Worm (Caenorhabditis elegans) whole organism, late embryonic: ENCODE measurements around the gene gop-1.

Experiments
- ceh-19 ChIP-seq: fragments of 200-800 bp; sonication (Bioruptor generic); optimal IDR thresholded peaks from 2 replicates; lab custom pipeline; 2018; ENCODE audit warnings: mild to moderate bottlenecking, missing genetic modification characterization, missing compliant biosample characterization
- elt-2 ChIP-seq: sonication (generic microtip); optimal IDR thresholded peaks from 2 replicates; lab custom pipeline; 2016; ENCODE audit warnings: missing genetic modification reagents, missing genetic modification characterization, missing compliant biosample characterization
- nhr-11 ChIP-seq: fragments of 150-350 bp; optimal IDR thresholded peaks from 2 replicates; lab custom pipeline; 2014; ENCODE audit warnings: missing biosample characterization, missing genetic modification characterization
- pat-9 ChIP-seq: fragments of 200-800 bp; sonication (Bioruptor generic); optimal IDR thresholded peaks from 2 replicates; lab custom pipeline; 2018; ENCODE audit warnings: mild to moderate bottlenecking, missing genetic modification characterization, moderate library complexity, missing compliant biosample characterization
- pqm-1 ChIP-seq: sonication (generic microtip); optimal IDR thresholded peaks from 2 replicates; lab custom pipeline; 2016; ENCODE audit warnings: missing genetic modification characterization, missing compliant biosample characterization
- tbx-2 ChIP-seq: sonication (generic microtip); optimal IDR thresholded peaks from 2 replicates; lab custom pipeline; 2016; ENCODE audit warnings: missing genetic modification characterization, missing compliant biosample characterization
- tbx-7 ChIP-seq: sonication (generic microtip); optimal IDR thresholded peaks from 2 replicates; lab custom pipeline; 2016; ENCODE audit warnings: missing genotype, missing genetic modification characterization, missing compliant biosample characterization

- TF ChIP-seq pat-9 (tag; lab: Kevin White, UChicago): no peak
- TF ChIP-seq ceh-19: no peak
- TF ChIP-seq nhr-11: no peak
- no peak for TF ChIP-seq pqm-1
- TF ChIP-seq elt-2 (tag; lab: Kevin White, UChicago): no peak
- no peak for TF ChIP-seq tbx-7 (tag; lab: Kevin White, UChicago)
- TF ChIP-seq tbx-2 (tag; lab: Kevin White, UChicago): no peak
Measured at ce11 chrIII:5244539-5244938, 9.7 kb upstream of the gop-1 start, which contains the start of gene cnd-1.
